Fruit fly (Drosophila melanogaster) whole organism: ENCODE measurements around the gene ecd.

Experiments used
- CG8478 ChIP-seq: fragments of >200 bp; optimal IDR thresholded peaks from 2 replicates; lab custom pipeline; 2018; ENCODE audit warnings: inconsistent platforms
- Dll ChIP-seq: fragments of >200 bp; optimal IDR thresholded peaks from 2 replicates; lab custom pipeline; 2017
- EcR ChIP-seq, 2 experiments: fragments of >200 bp; optimal IDR thresholded peaks; 2 replicates each; lab custom pipeline; 2017; ENCODE audit warnings: missing biosample characterization in 2 of 2, missing genetic modification characterization in 2 of 2, missing genetic modification reagents in 2 of 2
- pan ChIP-seq: fragments of >200 bp; optimal IDR thresholded peaks from 2 replicates; lab custom pipeline; 2017
- psq ChIP-seq: fragments of >200 bp; optimal IDR thresholded peaks from 2 replicates; lab custom pipeline; 2017
- usp ChIP-seq: fragments of >200 bp; optimal IDR thresholded peaks from 2 replicates; lab custom pipeline; 2017; ENCODE audit warnings: missing biosample characterization, missing genetic modification characterization, mixed read lengths

ecd gene

dm6 chr3L:2255775-2256174 lies 9.9 kb downstream of the ecd start:
- TF ChIP-seq pan (lab: Kevin White, UChicago): no peak
- TF ChIP-seq CG8478 (lab: Kevin White, UChicago): no peak
- no peak for TF ChIP-seq EcR (GFP tag; optimal IDR thresholded peaks at IDR 0.05; lab: Kevin White, UChicago)
- TF ChIP-seq Dll: no peak

dm6 chr3L:2253962-2254662 lies 11.5 kb downstream of the ecd start:
- TF ChIP-seq pan (lab: Kevin White, UChicago) (no peak), EcR (GFP tag; optimal IDR thresholded peaks at IDR 0.05; lab: Kevin White, UChicago) (no peak), psq (no peak), CG8478 (lab: Kevin White, UChicago) (no peak), usp (GFP tag; lab: Kevin White, UChicago) (no peak), Dll (no peak)

- TF ChIP-seq usp (GFP tag; lab: Kevin White, UChicago) (no peak), Dll (no peak), pan (lab: Kevin White, UChicago) (no peak), CG8478 (lab: Kevin White, UChicago) (no peak), psq (no peak), EcR (GFP tag; optimal IDR thresholded peaks at IDR 0.05; lab: Kevin White, UChicago) (no peak)
Observed at dm6 chr3L:2248335-2248734, 17.3 kb downstream of the ecd start, which contains the start of gene CG32305. TSS of gene CG32305 (plus strand) at chr3L:2248635.

- no peak for TF ChIP-seq EcR (GFP tag; optimal IDR thresholded peaks at IDR 0.05; lab: Kevin White, UChicago)
- no peak for TF ChIP-seq usp (GFP tag; lab: Kevin White, UChicago)
- no peak for TF ChIP-seq CG8478 (lab: Kevin White, UChicago)
- TF ChIP-seq pan (lab: Kevin White, UChicago): no peak
- TF ChIP-seq psq: no peak
- TF ChIP-seq Dll: no peak
Observed at dm6 chr3L:2243846-2244528, 21.7 kb downstream of the ecd start, which contains the start of gene CG32301. TSS of gene CG32301 (plus strand) at chr3L:2244478.

- TF ChIP-seq EcR (GFP tag; optimal IDR thresholded peaks at IDR 0.05; lab: Kevin White, UChicago) (no peak), pan (lab: Kevin White, UChicago) (no peak), Dll (no peak), CG8478 (lab: Kevin White, UChicago) (no peak), usp (GFP tag; lab: Kevin White, UChicago) (no peak)
Observed at dm6 chr3L:2237543-2238233, 28.0 kb downstream of the ecd start, which contains the start of gene ACXD. TSS of gene ACXD (plus strand) at chr3L:2237608.

- TF ChIP-seq CG8478 (lab: Kevin White, UChicago) (no peak), pan (lab: Kevin White, UChicago) (no peak), EcR (GFP tag; optimal IDR thresholded peaks at IDR 0.05; lab: Kevin White, UChicago) (no peak), Dll (no peak), usp (GFP tag; lab: Kevin White, UChicago) (no peak)
Observed at dm6 chr3L:2237034-2237433, 28.6 kb downstream of the ecd start, which contains the start of gene CG9018. TSS of gene CG9018 (minus strand) at chr3L:2237076.

- no peak for TF ChIP-seq psq
- no peak for TF ChIP-seq Dll
- no peak for TF ChIP-seq pan (lab: Kevin White, UChicago)
- TF ChIP-seq CG8478 (lab: Kevin White, UChicago): no peak
- no peak for TF ChIP-seq usp (GFP tag; lab: Kevin White, UChicago)
- no peak for TF ChIP-seq EcR (GFP tag; optimal IDR thresholded peaks at IDR 0.05; lab: Kevin White, UChicago)
Observed at dm6 chr3L:2229172-2229696, 36.4 kb downstream of the ecd start, which contains the start of gene Oseg2. TSS of gene Oseg2 (plus strand) at chr3L:2229646.

dm6 chr3L:2228367-2229171 lies 37.1 kb downstream of the ecd start:
- TF ChIP-seq EcR (GFP tag; optimal IDR thresholded peaks at IDR 0.05; lab: Kevin White, UChicago) (no peak), Dll (no peak), usp (GFP tag; lab: Kevin White, UChicago) (no peak), psq (no peak), pan (lab: Kevin White, UChicago) (no peak), CG8478 (lab: Kevin White, UChicago) (no peak)
